Fruit fly (Drosophila melanogaster) whole organism, embryonic: Measurements from ENCODE around the gene Papss.

Experiments used
- Atf-2 ChIP-seq: fragments of 200-800 bp; sonication (Bioruptor generic); optimal IDR thresholded peaks from 2 replicates; lab custom pipeline; 2016; ENCODE audit warnings: missing biosample characterization, missing genetic modification characterization
- B-H1 ChIP-seq: fragments of 200-800 bp; sonication (Bioruptor generic); IDR thresholded peaks from 3 replicates; pipeline ENCODE4 v1.3.6; 2022; ENCODE audit warnings: missing biosample characterization, missing genetic modification characterization
- CG11085 ChIP-seq: fragments of 200-800 bp; sonication (Bioruptor generic); IDR thresholded peaks from 2 replicates; pipeline ENCODE4 v1.3.6; 2022; ENCODE audit warnings: missing biosample characterization, missing genetic modification characterization
- CG11504 ChIP-seq: fragments of 200-800 bp; sonication (Bioruptor generic); optimal IDR thresholded peaks from 3 replicates; lab custom pipeline; 2019; ENCODE audit warnings: missing biosample characterization, mild to moderate bottlenecking, missing genetic modification characterization, moderate library complexity
- CG12155 ChIP-seq: fragments of 200-800 bp; sonication (Bioruptor generic); optimal IDR thresholded peaks from 3 replicates; lab custom pipeline; 2016; ENCODE audit warnings: missing biosample characterization, missing genetic modification characterization
- CG12942 ChIP-seq: fragments of 200-800 bp; sonication (Bioruptor generic); optimal IDR thresholded peaks from 3 replicates; lab custom pipeline; 2016; ENCODE audit warnings: missing biosample characterization, missing genetic modification characterization
- CG13296 ChIP-seq: fragments of 200-800 bp; sonication (Bioruptor generic); optimal IDR thresholded peaks from 3 replicates; lab custom pipeline; 2018; ENCODE audit warnings: missing biosample characterization, mild to moderate bottlenecking, missing genetic modification characterization
- CG14710 ChIP-seq: fragments of 200-800 bp; sonication (Bioruptor generic); optimal IDR thresholded peaks from 3 replicates; lab custom pipeline; 2019; ENCODE audit warnings: missing biosample characterization, mild to moderate bottlenecking, missing genetic modification characterization, moderate library complexity
- CG15011 ChIP-seq: fragments of 200-800 bp; sonication (Bioruptor generic); optimal IDR thresholded peaks from 3 replicates; lab custom pipeline; 2018; ENCODE audit warnings: missing biosample characterization, mild to moderate bottlenecking, missing genetic modification characterization
- CG15514 ChIP-seq: fragments of 200-800 bp; sonication (Bioruptor generic); optimal IDR thresholded peaks from 3 replicates; lab custom pipeline; 2017; ENCODE audit warnings: missing biosample characterization, missing genetic modification characterization, mild to moderate bottlenecking, moderate library complexity, missing genetic modification reagents
- CG18764 ChIP-seq: fragments of 200-800 bp; sonication (Bioruptor generic); optimal IDR thresholded peaks from 3 replicates; lab custom pipeline; 2016; ENCODE audit warnings: missing biosample characterization, missing genetic modification characterization
- CG2120 ChIP-seq: fragments of 200-800 bp; sonication (Bioruptor generic); optimal IDR thresholded peaks from 3 replicates; lab custom pipeline; 2016; ENCODE audit warnings: missing biosample characterization, missing genetic modification characterization
- CG2678 ChIP-seq: fragments of 200-800 bp; sonication (Bioruptor generic); optimal IDR thresholded peaks from 3 replicates; lab custom pipeline; 2019; ENCODE audit warnings: missing biosample characterization, mild to moderate bottlenecking, missing genetic modification characterization, moderate library complexity
- CG30431 ChIP-seq: fragments of 200-800 bp; sonication (Bioruptor generic); optimal IDR thresholded peaks from 2 replicates; lab custom pipeline; 2017; ENCODE audit warnings: missing biosample characterization, missing genetic modification characterization
- CG4328 ChIP-seq: fragments of 200-800 bp; sonication (Bioruptor generic); optimal IDR thresholded peaks from 3 replicates; lab custom pipeline; 2017; ENCODE audit warnings: missing biosample characterization, missing genetic modification reagents, missing genetic modification characterization
- CG4360 ChIP-seq: fragments of 200-800 bp; sonication (Bioruptor generic); IDR thresholded peaks from 2 replicates; pipeline ENCODE4 v1.3.6; 2022; ENCODE audit warnings: missing biosample characterization, missing genetic modification characterization
- CG9727 ChIP-seq: fragments of 200-800 bp; sonication (Bioruptor generic); optimal IDR thresholded peaks from 3 replicates; lab custom pipeline; 2017; ENCODE audit warnings: missing biosample characterization, mild to moderate bottlenecking, missing genetic modification characterization
- CG9876 ChIP-seq: fragments of 200-800 bp; sonication (Bioruptor generic); optimal IDR thresholded peaks from 2 replicates; lab custom pipeline; 2016; ENCODE audit warnings: missing biosample characterization, missing genetic modification characterization
- CoRest ChIP-seq: fragments of 200-800 bp; sonication (Bioruptor generic); optimal IDR thresholded peaks from 3 replicates; lab custom pipeline; 2018; ENCODE audit warnings: missing biosample characterization, mild to moderate bottlenecking, missing genetic modification characterization, moderate library complexity
- D19B ChIP-seq: fragments of 200-800 bp; sonication (Bioruptor generic); optimal IDR thresholded peaks from 2 replicates; lab custom pipeline; 2017; ENCODE audit warnings: missing biosample characterization, mild to moderate bottlenecking, missing genetic modification characterization
- Doc3 ChIP-seq: fragments of 200-800 bp; sonication (Bioruptor generic); IDR thresholded peaks from 3 replicates; pipeline ENCODE4 v1.3.6; 2022; ENCODE audit warnings: missing biosample characterization, missing genetic modification characterization; ENCODE audit not compliant: partially characterized antibody
- Dp ChIP-seq: fragments of 200-800 bp; sonication (Bioruptor generic); optimal IDR thresholded peaks from 2 replicates; lab custom pipeline; 2018; ENCODE audit warnings: missing biosample characterization, mild to moderate bottlenecking, missing genetic modification characterization, moderate library complexity
- Ets65A ChIP-seq: fragments of 200-800 bp; sonication (Bioruptor generic); peaks from one replicate; lab custom pipeline; 2016; ENCODE audit warnings: missing biosample characterization, missing genetic modification characterization
- HLHmδ ChIP-seq: fragments of 200-800 bp; sonication (Bioruptor generic); optimal IDR thresholded peaks from 2 replicates; lab custom pipeline; 2018; ENCODE audit warnings: missing biosample characterization, mild to moderate bottlenecking, missing genetic modification characterization, moderate library complexity
- Hey ChIP-seq: fragments of 200-800 bp; sonication (Bioruptor generic); optimal IDR thresholded peaks from 3 replicates; lab custom pipeline; 2018; ENCODE audit warnings: missing biosample characterization, mild to moderate bottlenecking, missing genetic modification characterization
- NK7.1 ChIP-seq: fragments of 200-800 bp; sonication (Bioruptor generic); optimal IDR thresholded peaks from 3 replicates; lab custom pipeline; 2016; ENCODE audit warnings: missing biosample characterization, missing genetic modification characterization
- Rfx ChIP-seq: fragments of 200-800 bp; sonication (Bioruptor generic); IDR thresholded peaks from 2 replicates; pipeline ENCODE4 v1.3.6; 2022; ENCODE audit warnings: missing biosample characterization, missing genetic modification characterization
- Trl ChIP-seq, 3 experiments: fragments of >200 bp in 2 of 3; fragments of 200-800 bp in 1 of 3; sonication (Bioruptor generic) in 1 of 3; optimal IDR thresholded peaks; 2 replicates in 1 of 3; 3 replicates in 2 of 3; lab custom pipeline; 2016 to 2017; ENCODE audit warnings: missing biosample characterization in 1 of 3, missing genetic modification characterization in 1 of 3
- bab2 ChIP-seq: fragments of 200-800 bp; sonication (Bioruptor generic); optimal IDR thresholded peaks from 2 replicates; lab custom pipeline; 2016; ENCODE audit warnings: missing biosample characterization, missing genetic modification characterization
- bigmax ChIP-seq: fragments of 200-800 bp; sonication (Bioruptor generic); optimal IDR thresholded peaks from 2 replicates; lab custom pipeline; 2018; ENCODE audit warnings: missing biosample characterization, mild to moderate bottlenecking, missing genetic modification characterization
- dati ChIP-seq: fragments of 200-800 bp; sonication (Bioruptor generic); IDR thresholded peaks from 2 replicates; pipeline ENCODE4 v1.3.6; 2022; ENCODE audit warnings: missing biosample characterization, missing genetic modification characterization
- dm ChIP-seq: fragments of 200-800 bp; sonication (Bioruptor generic); optimal IDR thresholded peaks from 3 replicates; lab custom pipeline; 2016; ENCODE audit warnings: missing biosample characterization, missing genetic modification characterization
- dysf ChIP-seq: fragments of 200-800 bp; sonication (Bioruptor generic); IDR thresholded peaks from 3 replicates; pipeline ENCODE4 v1.3.6; 2022; ENCODE audit warnings: missing biosample characterization, missing genetic modification characterization
- fd102C ChIP-seq: fragments of 200-800 bp; sonication (Bioruptor generic); optimal IDR thresholded peaks from 2 replicates; lab custom pipeline; 2018; ENCODE audit warnings: missing biosample characterization, mild to moderate bottlenecking, missing genetic modification characterization, moderate library complexity
- grn ChIP-seq: fragments of 200-800 bp; sonication (Bioruptor generic); optimal IDR thresholded peaks from 3 replicates; lab custom pipeline; 2017; ENCODE audit warnings: missing biosample characterization, missing genetic modification characterization
- ind ChIP-seq: fragments of 200-800 bp; sonication (Bioruptor generic); optimal IDR thresholded peaks from 3 replicates; lab custom pipeline; 2016; ENCODE audit warnings: missing biosample characterization, missing genetic modification characterization
- kni ChIP-seq: fragments of 200-800 bp; sonication (Bioruptor generic); optimal IDR thresholded peaks from 3 replicates; lab custom pipeline; 2017; ENCODE audit warnings: mild to moderate bottlenecking, missing biosample characterization, missing genetic modification reagents, missing genetic modification characterization
- mirr ChIP-seq: fragments of 200-800 bp; sonication (Bioruptor generic); optimal IDR thresholded peaks from 3 replicates; lab custom pipeline; 2018; ENCODE audit warnings: missing biosample characterization, mild to moderate bottlenecking, missing genetic modification characterization
- otp ChIP-seq: fragments of 200-800 bp; sonication (Bioruptor generic); IDR thresholded peaks from 3 replicates; pipeline ENCODE4, ENCODE4 v1.3.6; 2022; ENCODE audit warnings: missing biosample characterization, missing genetic modification characterization
- pita ChIP-seq: fragments of 200-800 bp; sonication (Bioruptor generic); optimal IDR thresholded peaks from 2 replicates; lab custom pipeline; 2017; ENCODE audit warnings: missing biosample characterization, mild to moderate bottlenecking, missing genetic modification characterization
- pnt ChIP-seq: fragments of 200-800 bp; sonication (Bioruptor generic); optimal IDR thresholded peaks from 3 replicates; lab custom pipeline; 2016; ENCODE audit warnings: missing biosample characterization, missing genetic modification characterization
- row ChIP-seq: fragments of 200-800 bp; sonication (Bioruptor generic); IDR thresholded peaks from 3 replicates; pipeline ENCODE4 v1.3.6; 2022; ENCODE audit warnings: missing biosample characterization, missing genetic modification characterization
- sens ChIP-seq: fragments of 200-800 bp; sonication (Bioruptor generic); peaks from one replicate; lab custom pipeline; 2016; ENCODE audit warnings: missing biosample characterization, missing genetic modification characterization
- sqz ChIP-seq: fragments of 200-800 bp; sonication (Bioruptor generic); optimal IDR thresholded peaks from 3 replicates; lab custom pipeline; 2018; ENCODE audit warnings: missing biosample characterization, mild to moderate bottlenecking, missing genetic modification characterization
- stwl ChIP-seq: fragments of 200-800 bp; sonication (Bioruptor generic); optimal IDR thresholded peaks from 3 replicates; lab custom pipeline; 2018; ENCODE audit warnings: missing biosample characterization, mild to moderate bottlenecking, missing genetic modification characterization, moderate library complexity
- tgo ChIP-seq: fragments of 200-800 bp; sonication (Bioruptor generic); IDR thresholded peaks from 3 replicates; pipeline ENCODE4 v1.3.6; 2022; ENCODE audit warnings: missing biosample characterization, missing genetic modification characterization
- ttk ChIP-seq: fragments of 200-800 bp; sonication (Bioruptor generic); IDR thresholded peaks from 2 replicates; pipeline ENCODE4 v2.1.2; 2022; ENCODE audit warnings: missing biosample characterization, missing genetic modification characterization
- vnd ChIP-seq: fragments of 200-800 bp; sonication (Bioruptor generic); IDR thresholded peaks from 3 replicates; pipeline ENCODE4 v1.3.6; 2022; ENCODE audit warnings: missing biosample characterization, missing genetic modification characterization; ENCODE audit not compliant: partially characterized antibody

Gene Papss

dm6 chr3L:19902560-19903399 is 57.7 kb downstream of the Papss start (continued):
- TF ChIP-seq CG13296 (GFP tag; lab: Kevin White, UChicago) (peak; percentile 94), pnt (peak; percentile 87), Atf-2 (peak; percentile 92), CG12155 (peak; percentile 95), vnd (GFP tag; lab: Robert Waterston, UW) (0 out of 3 replicates have a peak, but pooled peaks have one; percentile 38), Rfx (GFP tag; lab: Robert Waterston, UW) (peak; percentile 97), dati (peak; percentile 67; the same call in 1 of the 2 replicates), ind (GFP tag; lab: Kevin White, UChicago) (peak; percentile 97), kni (no peak), sqz (GFP tag; lab: Kevin White, UChicago) (peak; percentile 90), Doc3 (GFP tag; lab: Robert Waterston, UW) (0 out of 3 replicates have a peak, but pooled peaks have one; percentile 8), CG4360 (GFP tag; lab: Robert Waterston, UW) (peak; percentile 41), dm (peak; percentile 90), CG15011 (GFP tag; lab: Kevin White, UChicago) (peak; percentile 88), grn (peak; percentile 74), CG4328 (GFP tag; lab: Kevin White, UChicago) (peak; percentile 53), CG18764 (peak; percentile 88), NK7.1 (GFP tag; lab: Kevin White, UChicago) (peak; percentile 92), Hey (peak; percentile 47), CG2678 (peak; percentile 97), CG11085 (GFP tag; lab: Robert Waterston, UW) (peak; percentile 91), dysf (GFP tag; lab: Robert Waterston, UW) (peak; percentile 94), CG30431 (GFP tag; lab: Kevin White, UChicago) (peak; percentile 84), Dp (GFP tag; lab: Kevin White, UChicago) (peak; percentile 0), sens (GFP tag; lab: Kevin White, UChicago) (peak; percentile 99), bigmax (GFP tag; lab: Kevin White, UChicago) (peak; percentile 43), CG11504 (tag; lab: Kevin White, UChicago) (peak; percentile 87), CG12942 (GFP tag; lab: Kevin White, UChicago) (peak; percentile 91), otp (GFP tag; lab: Robert Waterston, UW) (peak; percentile 96), Trl (optimal IDR thresholded peaks at IDR 0.05; lab: Kevin White, UChicago) (no peak), Trl (GFP tag; optimal IDR thresholded peaks at IDR 0.05; lab: Kevin White, UChicago) (peak; percentile 97), Ets65A (GFP tag; lab: Kevin White, UChicago) (peak; percentile 99), HLHmδ (no peak), CG9876 (GFP tag; lab: Kevin White, UChicago) (peak; percentile 90), D19B (peak; percentile 90), mirr (GFP tag; lab: Kevin White, UChicago) (peak; percentile 76), CG15514 (GFP tag; lab: Kevin White, UChicago) (peak; percentile 90), bab2 (GFP tag; lab: Kevin White, UChicago) (peak; percentile 97), fd102C (GFP tag; lab: Kevin White, UChicago) (no peak), CG14710 (peak; percentile 67), tgo (GFP tag; lab: Robert Waterston, UW) (peak; percentile 94), CoRest (peak; percentile 95), B-H1 (peak; percentile 88; the same call in 2 of the 3 replicates), row (GFP tag; lab: Robert Waterston, UW) (peak; percentile 97), stwl (tag; lab: Kevin White, UChicago) (peak; percentile 11), CG9727 (GFP tag; lab: Kevin White, UChicago) (peak; percentile 91), CG2120 (peak; percentile 98), pita (GFP tag; lab: Kevin White, UChicago) (no peak), ttk (GFP tag; lab: Robert Waterston, UW) (peak; percentile 96; the same call in 1 of the 2 replicates)
